Worm (Caenorhabditis elegans): ENCODE data around the gene B0416.2.

Gene B0416.2

DNA sequence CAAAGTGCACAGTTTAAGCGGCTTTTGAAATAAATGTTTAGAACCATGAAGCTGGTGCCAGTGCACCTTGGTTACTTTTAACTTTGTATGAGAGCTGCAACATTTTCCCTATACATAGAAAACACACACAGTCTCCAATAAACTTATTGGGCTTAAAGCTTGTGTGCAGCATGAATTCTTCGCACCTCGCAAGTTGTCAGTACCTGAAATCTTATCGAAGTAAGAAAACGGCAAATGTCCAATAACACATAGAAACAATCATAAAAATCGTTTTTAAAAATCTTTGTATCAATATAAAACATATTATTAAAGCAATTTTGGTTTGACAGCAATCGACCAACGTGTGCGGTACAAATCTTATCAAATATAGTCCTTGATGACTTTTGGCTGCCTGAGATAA lies 30.6 kb upstream of the B0416.2 start:
- no peak for TF ChIP-seq flt-1 (GFP tag; IDR thresholded peaks at IDR 0.05)
- no peak for TF ChIP-seq tbx-37 (GFP tag; conservative IDR thresholded peaks at IDR 0.05)
- no peak for TF ChIP-seq scrt-1 (GFP tag; IDR thresholded peaks at IDR 0.05)
- TF ChIP-seq aly-1 (tag; optimal IDR thresholded peaks at IDR 0.05): no peak
- TF ChIP-seq ceh-13 (GFP tag; optimal IDR thresholded peaks at IDR 0.05): no peak
- TF ChIP-seq ama-1 (optimal IDR thresholded peaks at IDR 0.05): peak; percentile 29

DNA sequence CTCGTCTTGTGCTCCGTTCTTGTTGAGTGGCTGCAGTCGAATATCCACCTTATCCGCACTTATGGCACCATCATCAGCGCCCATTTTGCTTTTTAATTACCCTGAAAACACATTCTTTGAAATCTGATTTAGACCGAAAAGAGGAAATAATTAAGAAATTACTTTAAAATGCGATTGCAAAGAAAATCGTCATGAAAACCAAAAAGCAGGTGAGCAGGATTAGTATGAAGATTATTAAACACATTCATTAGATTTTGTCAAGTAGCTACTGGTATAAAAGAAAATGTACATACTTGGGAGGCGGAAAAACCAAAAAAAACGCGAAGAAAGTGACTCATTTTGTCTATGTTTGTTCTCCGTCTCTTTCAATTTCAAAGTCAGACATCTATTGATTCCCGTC lies 28.2 kb upstream of the B0416.2 start, which contains the start of gene B0416.5:
Gene B0416.5 (minus strand): TSS at position 101 of the 400 bp plus-strand sequence.
- TF ChIP-seq tbx-37 (GFP tag; conservative IDR thresholded peaks at IDR 0.05): no peak
- TF ChIP-seq tbx-11 (GFP tag; IDR thresholded peaks at IDR 0.05): no peak
- TF ChIP-seq ets-7 (tag; optimal IDR thresholded peaks at IDR 0.05): no peak
- TF ChIP-seq sea-1 (GFP tag; conservative IDR thresholded peaks at IDR 0.05): no peak
- TF ChIP-seq scrt-1 (GFP tag; IDR thresholded peaks at IDR 0.05): no peak
- TF ChIP-seq flt-1 (GFP tag; IDR thresholded peaks at IDR 0.05): no peak
- no peak for TF ChIP-seq aly-1 (tag; optimal IDR thresholded peaks at IDR 0.05)
- TF ChIP-seq ceh-36 (tag; optimal IDR thresholded peaks at IDR 0.05): no peak
- no peak for TF ChIP-seq tra-4 (tag; optimal IDR thresholded peaks at IDR 0.05)
- no peak for TF ChIP-seq ama-1 (optimal IDR thresholded peaks at IDR 0.05)
- no peak for TF ChIP-seq B0310.2 (tag; optimal IDR thresholded peaks at IDR 0.05)
- no peak for TF ChIP-seq ceh-13 (GFP tag; optimal IDR thresholded peaks at IDR 0.05)
- TF ChIP-seq hmg-4 (GFP tag; optimal IDR thresholded peaks at IDR 0.05): no peak

DNA sequence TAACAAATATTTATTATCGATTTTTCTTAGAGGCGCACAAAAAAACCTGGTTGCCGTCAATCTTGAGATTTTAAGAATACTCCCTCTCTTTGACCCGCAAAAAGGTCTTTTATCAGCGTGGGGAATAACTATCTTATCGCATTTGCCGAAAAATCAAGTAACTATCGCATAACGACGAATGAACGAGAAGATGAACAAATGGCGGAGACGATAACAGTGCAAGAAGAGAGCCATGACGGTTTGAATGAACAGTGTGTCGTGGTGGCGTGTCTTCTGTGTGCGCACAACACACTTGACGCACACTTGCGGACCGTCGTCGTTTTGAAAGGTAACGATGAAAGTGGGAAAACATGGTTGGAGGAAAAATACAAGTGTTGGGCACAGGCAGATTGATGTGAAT lies 27.1 kb upstream of the B0416.2 start:
- TF ChIP-seq ets-7 (tag; optimal IDR thresholded peaks at IDR 0.05): no peak
- TF ChIP-seq hmg-4 (GFP tag; optimal IDR thresholded peaks at IDR 0.05): peak; percentile 16

DNA sequence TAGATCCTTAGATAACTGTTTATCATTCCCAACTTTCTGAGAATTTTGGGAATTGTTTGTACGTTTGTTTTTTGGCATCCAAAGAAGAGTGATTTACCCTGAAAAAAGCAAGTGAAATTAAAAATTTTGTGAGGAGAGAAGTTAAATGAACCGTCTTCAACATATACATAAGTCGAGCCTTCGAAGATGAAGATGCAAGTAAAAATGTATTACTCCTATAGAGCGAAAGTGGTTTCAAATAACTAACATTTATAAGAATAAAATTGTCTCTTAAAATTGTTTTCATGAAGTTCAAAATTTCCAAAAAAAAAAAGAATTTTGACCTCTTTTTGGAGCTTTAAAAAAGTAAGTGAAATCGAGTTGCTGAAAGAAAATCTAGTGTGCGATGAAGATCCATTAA lies 24.4 kb upstream of the B0416.2 start, which contains the start of gene B0416.10:
Gene B0416.10 (minus strand): TSS at position 101 of the 400 bp plus-strand sequence.
- TF ChIP-seq hmg-4 (GFP tag; optimal IDR thresholded peaks at IDR 0.05) (no peak), hnd-1 (tag; optimal IDR thresholded peaks at IDR 0.05) (no peak), pes-1 (GFP tag; IDR thresholded peaks at IDR 0.05) (no peak), B0310.2 (tag; optimal IDR thresholded peaks at IDR 0.05) (no peak), ama-1 (optimal IDR thresholded peaks at IDR 0.05) (no peak), flt-1 (GFP tag; IDR thresholded peaks at IDR 0.05) (no peak), tbx-37 (GFP tag; conservative IDR thresholded peaks at IDR 0.05) (no peak), ceh-13 (GFP tag; optimal IDR thresholded peaks at IDR 0.05) (no peak), scrt-1 (GFP tag; IDR thresholded peaks at IDR 0.05) (no peak), hmbx-1 (tag; optimal IDR thresholded peaks at IDR 0.05) (no peak), ets-7 (tag; optimal IDR thresholded peaks at IDR 0.05) (no peak), F13C5.2 (tag; optimal IDR thresholded peaks at IDR 0.05) (no peak), aly-1 (tag; optimal IDR thresholded peaks at IDR 0.05) (no peak), tbx-11 (GFP tag; IDR thresholded peaks at IDR 0.05) (no peak), sea-1 (GFP tag; conservative IDR thresholded peaks at IDR 0.05) (no peak), ceh-36 (tag; optimal IDR thresholded peaks at IDR 0.05) (no peak), tra-4 (tag; optimal IDR thresholded peaks at IDR 0.05) (no peak)

DNA sequence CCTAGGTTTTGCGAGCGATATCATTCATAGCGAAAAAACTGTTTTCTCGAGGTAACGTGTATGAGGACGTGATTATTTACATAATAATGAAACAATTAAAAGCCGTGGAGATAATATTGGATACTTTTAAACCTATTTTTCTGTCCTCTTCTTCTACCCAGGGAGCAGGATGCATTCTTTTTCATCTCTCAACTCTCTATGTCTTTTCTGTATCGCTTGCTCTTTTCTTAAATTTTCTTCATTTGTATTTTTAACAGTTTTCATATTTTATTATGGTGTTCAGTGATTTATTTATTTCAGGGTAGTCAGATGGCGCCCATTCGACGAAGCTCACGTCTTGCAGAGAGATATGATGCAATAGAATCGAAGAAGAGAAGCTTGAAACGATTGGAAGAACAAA lies 20.3 kb upstream of the B0416.2 start, which contains the start of gene B0416.4:
Gene B0416.4 (plus strand): TSS at position 301 of the 400 bp plus-strand sequence.
- TF ChIP-seq tbx-37 (GFP tag; conservative IDR thresholded peaks at IDR 0.05): no peak
- no peak for TF ChIP-seq scrt-1 (GFP tag; IDR thresholded peaks at IDR 0.05)
- no peak for TF ChIP-seq ama-1 (optimal IDR thresholded peaks at IDR 0.05)
- TF ChIP-seq sea-1 (GFP tag; conservative IDR thresholded peaks at IDR 0.05): no peak
- no peak for TF ChIP-seq aly-1 (tag; optimal IDR thresholded peaks at IDR 0.05)
- no peak for TF ChIP-seq hnd-1 (tag; optimal IDR thresholded peaks at IDR 0.05)
- no peak for TF ChIP-seq tra-4 (tag; optimal IDR thresholded peaks at IDR 0.05)
- TF ChIP-seq ets-7 (tag; optimal IDR thresholded peaks at IDR 0.05): no peak
- TF ChIP-seq F13C5.2 (tag; optimal IDR thresholded peaks at IDR 0.05): no peak
- TF ChIP-seq ceh-36 (tag; optimal IDR thresholded peaks at IDR 0.05): no peak
- no peak for TF ChIP-seq ceh-13 (GFP tag; optimal IDR thresholded peaks at IDR 0.05)
- TF ChIP-seq hmg-4 (GFP tag; optimal IDR thresholded peaks at IDR 0.05): no peak
- no peak for TF ChIP-seq B0310.2 (tag; optimal IDR thresholded peaks at IDR 0.05)
- TF ChIP-seq tbx-11 (GFP tag; IDR thresholded peaks at IDR 0.05): no peak
- TF ChIP-seq flt-1 (GFP tag; IDR thresholded peaks at IDR 0.05): no peak
- TF ChIP-seq hmbx-1 (tag; optimal IDR thresholded peaks at IDR 0.05): no peak
- no peak for TF ChIP-seq pes-1 (GFP tag; IDR thresholded peaks at IDR 0.05)

DNA sequence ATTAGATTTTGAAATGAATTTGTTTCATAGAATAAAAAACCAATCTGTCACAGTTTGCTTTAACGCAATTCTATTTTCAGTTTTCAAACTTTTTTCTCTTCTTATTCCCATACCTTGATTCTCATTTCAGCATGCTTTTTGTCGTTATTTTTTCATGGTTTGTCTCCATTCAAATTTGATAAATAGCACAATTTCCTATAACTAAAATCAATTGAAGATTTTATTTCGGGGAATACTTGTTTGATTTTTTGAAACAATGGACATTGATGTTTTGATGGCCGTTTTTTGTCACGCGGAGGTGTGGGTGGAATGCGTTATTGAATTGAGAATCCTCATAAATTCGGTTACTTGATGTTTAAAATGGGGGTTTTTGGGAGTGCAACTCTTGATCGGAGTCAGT lies 15.9 kb upstream of the B0416.2 start, which contains the start of gene B0416.11:
Gene B0416.11 (minus strand): TSS at position 101 of the 400 bp plus-strand sequence.
- TF ChIP-seq hmg-4 (GFP tag; optimal IDR thresholded peaks at IDR 0.05) (no peak), ama-1 (optimal IDR thresholded peaks at IDR 0.05) (no peak)

DNA sequence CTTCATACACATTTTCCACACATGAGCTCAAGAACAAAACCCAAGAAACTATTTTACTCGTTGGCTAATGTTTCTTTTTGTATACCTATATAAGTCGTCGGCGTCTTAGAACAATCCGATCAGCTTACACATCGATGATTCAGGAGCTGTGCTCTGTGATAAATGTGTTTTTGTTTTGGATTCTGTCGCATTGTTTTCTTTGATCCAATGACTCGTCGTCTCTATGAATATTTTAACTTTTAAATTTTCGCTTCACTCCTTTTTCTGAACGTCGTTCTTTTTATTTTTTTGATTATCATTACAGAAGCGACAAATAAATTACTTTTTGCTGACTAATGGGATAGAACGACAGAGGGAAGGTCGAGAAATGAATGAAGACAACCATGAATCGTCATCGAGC lies 7.6 kb upstream of the B0416.2 start, which contains the start of gene B0416.3:
Gene B0416.3 (plus strand): TSS at position 301 of the 400 bp plus-strand sequence.
- TF ChIP-seq hmbx-1 (tag; optimal IDR thresholded peaks at IDR 0.05) (no peak), aly-1 (tag; optimal IDR thresholded peaks at IDR 0.05) (no peak), ceh-36 (tag; optimal IDR thresholded peaks at IDR 0.05) (no peak), scrt-1 (GFP tag; IDR thresholded peaks at IDR 0.05) (no peak), tbx-37 (GFP tag; conservative IDR thresholded peaks at IDR 0.05) (no peak), B0310.2 (tag; optimal IDR thresholded peaks at IDR 0.05) (no peak), hmg-4 (GFP tag; optimal IDR thresholded peaks at IDR 0.05) (no peak), ama-1 (optimal IDR thresholded peaks at IDR 0.05) (no peak), flt-1 (GFP tag; IDR thresholded peaks at IDR 0.05) (no peak), F13C5.2 (tag; optimal IDR thresholded peaks at IDR 0.05) (no peak), tbx-11 (GFP tag; IDR thresholded peaks at IDR 0.05) (no peak), tra-4 (tag; optimal IDR thresholded peaks at IDR 0.05) (no peak)

DNA sequence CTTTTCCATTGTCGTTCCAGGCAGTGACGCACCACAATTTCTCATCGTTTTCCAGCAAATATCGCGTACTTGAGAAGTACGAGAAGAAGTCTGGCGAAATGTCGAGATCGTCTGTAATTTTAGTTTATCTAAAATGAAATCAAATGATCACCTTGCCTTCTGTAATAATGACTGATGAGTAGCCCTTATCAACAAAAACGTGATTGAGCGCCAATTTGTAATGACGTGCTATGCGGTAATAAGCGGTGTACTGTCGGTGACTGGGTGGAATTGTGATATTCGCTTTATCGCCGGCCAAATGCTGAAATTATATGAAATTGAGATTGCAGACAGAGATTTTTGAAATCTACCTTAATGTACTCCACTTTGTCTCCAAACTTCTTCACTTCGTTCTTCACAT lies 3.5 kb upstream of the B0416.2 start:
- no peak for TF ChIP-seq ceh-13 (GFP tag; optimal IDR thresholded peaks at IDR 0.05)

Measured in whole organism, early embryonic.